Worm (Caenorhabditis elegans): ENCODE results near the gene polh-1.

Gene polh-1

DNA sequence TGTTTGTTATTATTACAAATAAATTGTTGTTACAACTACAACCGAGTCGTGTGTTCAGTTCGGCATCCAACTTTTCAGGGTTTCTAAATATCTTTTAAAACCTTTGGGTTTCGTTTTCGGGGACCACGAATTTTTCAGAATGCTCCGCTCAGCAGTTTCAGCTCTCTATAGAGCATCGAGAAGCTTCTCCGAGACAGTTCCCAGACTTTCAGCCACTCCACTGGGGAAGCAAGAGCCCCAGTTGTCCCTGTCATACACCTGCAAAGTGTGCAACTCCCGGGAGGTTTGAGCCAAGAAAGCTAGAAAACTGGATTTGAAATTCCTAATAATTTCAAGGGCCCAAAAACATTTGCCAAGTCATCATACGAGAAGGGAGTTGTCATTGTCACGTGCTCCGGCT is 1.3 kb upstream of the polh-1 start, which contains the start of gene F53A3.7 (continued):
- TF ChIP-seq daf-16 (GFP tag; optimal IDR thresholded peaks at IDR 0.05): no peak
- TF ChIP-seq daf-16 (tag; optimal IDR thresholded peaks at IDR 0.05): peak; percentile 38
- no peak for TF ChIP-seq dmd-6 (GFP tag; IDR thresholded peaks at IDR 0.05)
- peak; percentile 67 for TF ChIP-seq lin-38 (GFP tag; IDR thresholded peaks at IDR 0.05)
- no peak for TF ChIP-seq fkh-10 (GFP tag; optimal IDR thresholded peaks at IDR 0.05)
- no peak for TF ChIP-seq mdl-1 (tag; optimal IDR thresholded peaks at IDR 0.05)
- TF ChIP-seq nhr-42 (GFP tag; IDR thresholded peaks at IDR 0.05): 0 out of 2 replicates have a peak, but pooled peaks have one; percentile 60
- TF ChIP-seq duxl-1 (tag; optimal IDR thresholded peaks at IDR 0.05; ENCODE audit: poor library complexity): no peak
- TF ChIP-seq aha-1 (tag): peak; percentile 81
- no peak for TF ChIP-seq ZK546.5 (tag; optimal IDR thresholded peaks at IDR 0.05)
- no peak for TF ChIP-seq unc-39 (tag; optimal IDR thresholded peaks at IDR 0.05)
- peak; percentile 30 for TF ChIP-seq F49E8.2 (tag; optimal IDR thresholded peaks at IDR 0.05; ENCODE audit: borderline replicate concordance)
- TF ChIP-seq lsy-2 (tag; optimal IDR thresholded peaks at IDR 0.05): no peak
- peak; percentile 60 for TF ChIP-seq nhr-111 (GFP tag; optimal IDR thresholded peaks at IDR 0.05)
- TF ChIP-seq ceh-82 (tag; optimal IDR thresholded peaks at IDR 0.05): no peak
- TF ChIP-seq jun-1 (tag; optimal IDR thresholded peaks at IDR 0.05): no peak
- no peak for TF ChIP-seq hmg-1.1 (GFP tag; IDR thresholded peaks at IDR 0.05)
- TF ChIP-seq ceh-20 (GFP tag; IDR thresholded peaks at IDR 0.05): no peak
- TF ChIP-seq ctbp-1 (GFP tag; IDR thresholded peaks at IDR 0.05): no peak
- TF ChIP-seq dmd-8 (GFP tag; IDR thresholded peaks at IDR 0.05): no peak
- TF ChIP-seq hlh-11 (tag; optimal IDR thresholded peaks at IDR 0.05): no peak
- TF ChIP-seq ztf-11 (tag; optimal IDR thresholded peaks at IDR 0.05): no peak
- no peak for TF ChIP-seq arid-1 (GFP tag; conservative IDR thresholded peaks at IDR 0.05)
- TF ChIP-seq lin-1 (GFP tag; IDR thresholded peaks at IDR 0.05): 0 out of 2 replicates have a peak, but pooled peaks have one; percentile 7
- no peak for TF ChIP-seq ztf-7 (tag; optimal IDR thresholded peaks at IDR 0.05)
- TF ChIP-seq nhr-28 (tag; optimal IDR thresholded peaks at IDR 0.05): no peak
- peak; percentile 39; the same call in 1 of the 2 replicates for TF ChIP-seq snpc-1.2 (GFP tag; IDR thresholded peaks at IDR 0.05)
- TF ChIP-seq zip-11 (GFP tag; IDR thresholded peaks at IDR 0.05): no peak
- TF ChIP-seq ces-1 (GFP tag; optimal IDR thresholded peaks at IDR 0.05): no peak
- peak; percentile 63 for TF ChIP-seq sdz-12 (GFP tag; optimal IDR thresholded peaks at IDR 0.05)
- TF ChIP-seq mep-1 (tag; optimal IDR thresholded peaks at IDR 0.05): peak; percentile 19
- no peak for TF ChIP-seq fos-1 (tag; optimal IDR thresholded peaks at IDR 0.05)
- no peak for TF ChIP-seq aly-2 (tag; optimal IDR thresholded peaks at IDR 0.05)
- TF ChIP-seq madf-9 (GFP tag; conservative IDR thresholded peaks at IDR 0.05): no peak
- TF ChIP-seq ceh-62 (tag; optimal IDR thresholded peaks at IDR 0.05): no peak
- peak; percentile 42 for TF ChIP-seq unc-130 (GFP tag; optimal IDR thresholded peaks at IDR 0.05)
- no peak for TF ChIP-seq F44E2.7 (GFP tag; IDR thresholded peaks at IDR 0.05)
- no peak for TF ChIP-seq ceh-44 (GFP tag; IDR thresholded peaks at IDR 0.05)
- TF ChIP-seq F26F4.8 (GFP tag; conservative IDR thresholded peaks at IDR 0.05): no peak
- no peak for TF ChIP-seq zip-2 (tag; optimal IDR thresholded peaks at IDR 0.05)
- no peak for TF ChIP-seq tag-97 (GFP tag; IDR thresholded peaks at IDR 0.05)
- TF ChIP-seq nhr-76 (tag; optimal IDR thresholded peaks at IDR 0.05): no peak
- no peak for TF ChIP-seq lin-15B (tag; optimal IDR thresholded peaks at IDR 0.05)
- no peak for TF ChIP-seq hif-1 (tag; optimal IDR thresholded peaks at IDR 0.05)
- no peak for TF ChIP-seq php-3 (GFP tag; IDR thresholded peaks at IDR 0.05)
- no peak for TF ChIP-seq daf-12 (tag; optimal IDR thresholded peaks at IDR 0.05)
- no peak for TF ChIP-seq nhr-25 (tag; optimal IDR thresholded peaks at IDR 0.05; ENCODE audit: borderline replicate concordance, insufficient read depth)
- TF ChIP-seq ama-1 (optimal IDR thresholded peaks at IDR 0.05): peak; percentile 64
- TF ChIP-seq F37D6.2 (tag; optimal IDR thresholded peaks at IDR 0.05): no peak
- TF ChIP-seq nhr-10 (tag; optimal IDR thresholded peaks at IDR 0.05): no peak
- TF ChIP-seq ceh-28 (tag; optimal IDR thresholded peaks at IDR 0.05): no peak
- no peak for TF ChIP-seq nhr-237 (tag; optimal IDR thresholded peaks at IDR 0.05)
- no peak for TF ChIP-seq mxl-3 (GFP tag; optimal IDR thresholded peaks at IDR 0.05)

All from whole organism, L4 larva.